Worm (Caenorhabditis elegans) whole organism, L4/young adult: ENCODE measurements around the gene cdc-14.

Experiments
- W03F9.2 ChIP-seq: fragments of 150-350 bp; optimal IDR thresholded peaks from 2 replicates; lab custom pipeline; 2014; ENCODE audit warnings: missing biosample characterization, missing genetic modification characterization
- dao-5 ChIP-seq: sonication (generic microtip); optimal IDR thresholded peaks from 2 replicates; lab custom pipeline; 2016; ENCODE audit warnings: missing genotype, missing genetic modification characterization, moderate library complexity, missing compliant biosample characterization

- TF ChIP-seq dao-5 (tag; lab: Kevin White, UChicago) (no peak), W03F9.2 (tag; lab: Kevin White, UChicago) (no peak)
Observed at ce11 chrII:5578714-5579113, 14.5 kb downstream of the cdc-14 start.
